Worm (Caenorhabditis elegans): Measurements from ENCODE around the gene col-183.

DNA sequence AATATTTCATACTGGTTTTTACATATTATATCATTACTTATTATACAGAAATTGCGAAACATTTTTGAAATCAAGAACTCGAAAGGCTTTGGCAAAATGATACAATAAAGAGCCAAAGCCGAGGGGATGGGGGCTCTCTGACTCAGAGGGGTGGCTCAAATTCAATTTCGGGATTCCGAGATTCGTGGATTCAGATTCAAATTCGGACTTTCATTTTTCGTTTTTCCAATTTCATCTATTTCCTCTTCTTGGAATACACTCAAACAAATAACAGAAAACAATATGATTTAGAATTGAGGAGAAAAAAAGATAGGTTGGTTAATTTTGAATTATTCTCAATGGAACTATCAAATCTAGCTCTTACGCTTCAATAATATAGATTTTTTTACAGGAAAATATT, 31.5 kb upstream of the col-183 start:
- TF ChIP-seq mep-1 (tag; optimal IDR thresholded peaks at IDR 0.05) (no peak), fkh-8 (tag; optimal IDR thresholded peaks at IDR 0.05) (no peak), unc-30 (tag; optimal IDR thresholded peaks at IDR 0.05) (no peak), ztf-11 (tag; optimal IDR thresholded peaks at IDR 0.05) (no peak), lin-35 (GFP tag; optimal IDR thresholded peaks at IDR 0.05) (no peak), F16B12.6 (tag; optimal IDR thresholded peaks at IDR 0.05) (no peak), nhr-90 (tag; optimal IDR thresholded peaks at IDR 0.05; ENCODE audit: poor library complexity) (no peak), xbp-1 (tag; optimal IDR thresholded peaks at IDR 0.05) (no peak), efl-1 (optimal IDR thresholded peaks at IDR 0.05) (no peak), efl-1 (GFP tag; optimal IDR thresholded peaks at IDR 0.05 in 1 of 2) (no peak), nhr-28 (tag; optimal IDR thresholded peaks at IDR 0.05) (no peak)

All from whole organism, L1 larva.